Worm (Caenorhabditis elegans) whole organism, L4 larva: Measurements from ENCODE around the gene rig-4.
A peak's percentile ranks its signal among the peaks of the same experiment; 100 is the strongest.
"Not testable (repeated sequence)": the region's sequence is repeated elsewhere in the genome, so short reads cannot be mapped to it uniquely, and the experiment has no call there.

Experiments used
- ceh-82 ChIP-seq: sonication (generic microtip); optimal IDR thresholded peaks from 2 replicates; lab custom pipeline; 2017; ENCODE audit warnings: missing biosample characterization, missing genetic modification characterization
- egl-27 ChIP-seq: sonication (generic microtip); optimal IDR thresholded peaks from 3 replicates; lab custom pipeline; 2017; ENCODE audit warnings: missing biosample characterization, missing genetic modification reagents, missing genetic modification characterization
- fkh-10 ChIP-seq: fragments of 150-350 bp; optimal IDR thresholded peaks from 2 replicates; lab custom pipeline; 2014; ENCODE audit warnings: missing biosample characterization, missing genetic modification reagents, missing genetic modification characterization
- hlh-30 ChIP-seq: sonication (generic microtip); optimal IDR thresholded peaks from 2 replicates; lab custom pipeline; 2017; ENCODE audit warnings: antibody characterized with exemption, mild to moderate bottlenecking, missing genetic modification characterization, missing compliant biosample characterization; ENCODE audit not compliant: insufficient read depth
- lin-39 ChIP-seq: fragments of 150-350 bp; optimal IDR thresholded peaks from 2 replicates; lab custom pipeline; 2014; ENCODE audit warnings: missing biosample characterization, missing genetic modification reagents, missing genetic modification characterization
- nhr-11 ChIP-seq: fragments of 150-350 bp; optimal IDR thresholded peaks from 2 replicates; lab custom pipeline; 2014; ENCODE audit warnings: missing biosample characterization, missing genetic modification characterization
- nhr-237 ChIP-seq: sonication (generic microtip); optimal IDR thresholded peaks from 2 replicates; lab custom pipeline; 2017; ENCODE audit warnings: missing biosample characterization, missing genetic modification characterization
- nhr-42 ChIP-seq: fragments of 200-800 bp; sonication (Bioruptor generic); IDR thresholded peaks from 2 replicates; pipeline ENCODE4 v1.3.6; 2022; ENCODE audit warnings: missing genetic modification characterization, missing compliant biosample characterization

ce11 chrIV:7946899-7947499 lies 56.9 kb downstream of the rig-4 start, which contains the start of gene F20D12.12:
- TF ChIP-seq hlh-30 (tag; lab: Kevin White, UChicago) (peak; percentile 48), nhr-42 (peak; percentile 83; the same call in 1 of the 2 replicates)
- not testable (repeated sequence) for TF ChIP-seq nhr-237 (tag; lab: Kevin White, UChicago); fkh-10 (GFP tag; lab: Kevin White, UChicago); lin-39 (tag; lab: Kevin White, UChicago); egl-27 (tag; lab: Kevin White, UChicago); nhr-11; ceh-82
